Worm (Caenorhabditis elegans) whole organism, young adult: ENCODE data around the gene grl-9.

Experiments used
- B0019.2 ChIP-seq: fragments of 200-800 bp; sonication (Bioruptor generic); conservative IDR thresholded peaks from 2 replicates; pipeline ENCODE4 v1.3.6; 2022; ENCODE audit warnings: missing genetic modification reagents, missing genetic modification characterization, missing compliant biosample characterization
- B0336.3 ChIP-seq: fragments of 200-800 bp; sonication (Bioruptor generic); IDR thresholded peaks from 2 replicates; pipeline ENCODE4 v1.3.6; 2022; ENCODE audit warnings: missing genetic modification characterization, missing compliant biosample characterization
- F23B12.7 ChIP-seq: sonication (generic microtip); optimal IDR thresholded peaks from 2 replicates; lab custom pipeline; 2017; ENCODE audit warnings: missing genetic modification characterization, mild to moderate bottlenecking, missing compliant biosample characterization, antibody characterized with exemption, moderate library complexity; ENCODE audit not compliant: insufficient read depth
- F33H1.4 ChIP-seq: fragments of 200-800 bp; sonication (Bioruptor generic); IDR thresholded peaks from 2 replicates; pipeline ENCODE4 v1.3.6; 2022; ENCODE audit warnings: missing genetic modification reagents, missing genetic modification characterization, missing compliant biosample characterization
- F37B4.10 ChIP-seq: fragments of 200-800 bp; sonication (Bioruptor generic); IDR thresholded peaks from 2 replicates; pipeline ENCODE4 v1.3.6; 2022; ENCODE audit warnings: missing genetic modification characterization, missing compliant biosample characterization
- Y53G8AR.9 ChIP-seq: fragments of 200-800 bp; sonication (Bioruptor generic); conservative IDR thresholded peaks from 2 replicates; pipeline ENCODE4 v1.3.6; 2022; ENCODE audit warnings: missing genetic modification reagents, missing genetic modification characterization, missing compliant biosample characterization
- Y67H2A.10 ChIP-seq: fragments of 200-800 bp; sonication (Bioruptor generic); conservative IDR thresholded peaks from 2 replicates; pipeline ENCODE4 v1.3.6; 2022; ENCODE audit warnings: missing genetic modification reagents, missing genetic modification characterization, missing compliant biosample characterization
- Y79H2A.3 ChIP-seq: fragments of 200-800 bp; sonication (Bioruptor generic); conservative IDR thresholded peaks from 2 replicates; pipeline ENCODE4 v1.3.6; 2022; ENCODE audit warnings: missing genetic modification reagents, missing genetic modification characterization, missing compliant biosample characterization
- Y95B8A.8 ChIP-seq: fragments of 200-800 bp; sonication (Bioruptor generic); IDR thresholded peaks from 2 replicates; pipeline ENCODE4 v1.3.6; 2022; ENCODE audit warnings: missing genetic modification reagents, missing genetic modification characterization, missing compliant biosample characterization
- atf-7 ChIP-seq: sonication (generic microtip); optimal IDR thresholded peaks from 2 replicates; lab custom pipeline; 2017; ENCODE audit warnings: mild to moderate bottlenecking, missing genetic modification characterization, missing compliant biosample characterization
- attf-3 ChIP-seq: fragments of 200-800 bp; sonication (Bioruptor generic); conservative IDR thresholded peaks from 2 replicates; pipeline ENCODE4 v1.3.6; 2022; ENCODE audit warnings: missing genetic modification reagents, missing genetic modification characterization, missing compliant biosample characterization
- attf-5 ChIP-seq: fragments of 200-800 bp; sonication (Bioruptor generic); optimal IDR thresholded peaks from 2 replicates; lab custom pipeline; 2018; ENCODE audit warnings: mild to moderate bottlenecking, missing genetic modification characterization, missing compliant biosample characterization
- attf-6 ChIP-seq: fragments of 200-800 bp; sonication (Bioruptor generic); IDR thresholded peaks from 2 replicates; pipeline ENCODE4 v1.3.6; 2022; ENCODE audit warnings: missing genetic modification reagents, missing genetic modification characterization, missing compliant biosample characterization
- bed-2 ChIP-seq: fragments of 200-800 bp; sonication (Bioruptor generic); IDR thresholded peaks from 2 replicates; pipeline ENCODE4 v1.3.6; 2022; ENCODE audit warnings: missing genetic modification reagents, missing genetic modification characterization, missing compliant biosample characterization
- cebp-1 ChIP-seq, 2 experiments: fragments of 200-800 bp in 1 of 2; sonication (Bioruptor generic) in 1 of 2; sonication (generic microtip) in 1 of 2; IDR thresholded peaks in 1 of 2; optimal IDR thresholded peaks in 1 of 2; 2 replicates each; pipeline versions ENCODE4 v1.3.6 to Lab custom; 2017 to 2022; ENCODE audit warnings: missing compliant biosample characterization in 2 of 2, missing genetic modification characterization in 2 of 2, mild to moderate bottlenecking in 1 of 2, missing genetic modification reagents in 1 of 2, moderate library complexity in 1 of 2
- cebp-2 ChIP-seq: fragments of 200-800 bp; sonication (Bioruptor generic); IDR thresholded peaks from 2 replicates; pipeline ENCODE4 v1.3.6; 2022; ENCODE audit warnings: missing genetic modification characterization, missing compliant biosample characterization
- ceh-27 ChIP-seq: fragments of 200-800 bp; sonication (Bioruptor generic); optimal IDR thresholded peaks from 2 replicates; lab custom pipeline; 2018; ENCODE audit warnings: mild to moderate bottlenecking, missing genetic modification characterization, moderate library complexity, missing compliant biosample characterization
- ceh-91 ChIP-seq: fragments of 200-800 bp; sonication (Bioruptor generic); IDR thresholded peaks from 2 replicates; pipeline ENCODE4 v1.3.6; 2022; ENCODE audit warnings: missing genetic modification reagents, missing genetic modification characterization, missing compliant biosample characterization
- dpff-1 ChIP-seq: sonication (generic microtip); optimal IDR thresholded peaks from 2 replicates; lab custom pipeline; 2017; ENCODE audit warnings: mild to moderate bottlenecking, missing genetic modification characterization, missing compliant biosample characterization
- ekl-4 ChIP-seq: fragments of 200-800 bp; sonication (Bioruptor generic); IDR thresholded peaks from 2 replicates; pipeline ENCODE4 v1.3.6; 2022; ENCODE audit warnings: missing genetic modification reagents, missing genetic modification characterization, missing compliant biosample characterization
- lin-26 ChIP-seq: fragments of 200-800 bp; sonication (Bioruptor generic); IDR thresholded peaks from 2 replicates; pipeline ENCODE4 v1.3.6; 2022; ENCODE audit warnings: missing genetic modification reagents, missing genetic modification characterization, missing compliant biosample characterization
- lin-40 ChIP-seq: sonication (generic microtip); optimal IDR thresholded peaks from 2 replicates; lab custom pipeline; 2016; ENCODE audit warnings: missing genetic modification characterization, mild to moderate bottlenecking, missing compliant biosample characterization, missing genotype, missing genetic modification reagents
- lsl-1 ChIP-seq: fragments of 200-800 bp; sonication (Bioruptor generic); optimal IDR thresholded peaks from 2 replicates; lab custom pipeline; 2018; ENCODE audit warnings: mild to moderate bottlenecking, missing genetic modification characterization, moderate library complexity, missing compliant biosample characterization
- madf-10 ChIP-seq: sonication (generic microtip); optimal IDR thresholded peaks from 2 replicates; lab custom pipeline; 2016; ENCODE audit warnings: mild to moderate bottlenecking, missing genetic modification characterization, missing compliant biosample characterization
- madf-3 ChIP-seq: fragments of 200-800 bp; sonication (Bioruptor generic); IDR thresholded peaks from 2 replicates; pipeline ENCODE4 v1.3.6; 2022; ENCODE audit warnings: missing genetic modification reagents, missing genetic modification characterization, missing compliant biosample characterization
- madf-6 ChIP-seq: fragments of 200-800 bp; sonication (Bioruptor generic); IDR thresholded peaks from 2 replicates; pipeline ENCODE4 v1.3.6; 2022; ENCODE audit warnings: missing genetic modification reagents, missing genetic modification characterization, missing compliant biosample characterization
- mel-28 ChIP-seq: sonication (generic microtip); optimal IDR thresholded peaks from 2 replicates; lab custom pipeline; 2016; ENCODE audit warnings: borderline replicate concordance, mild to moderate bottlenecking, missing genetic modification characterization, missing compliant biosample characterization
- nfya-1 ChIP-seq: sonication (generic microtip); optimal IDR thresholded peaks from 2 replicates; lab custom pipeline; 2017; ENCODE audit warnings: antibody characterized with exemption, missing compliant biosample characterization, missing genetic modification characterization, borderline replicate concordance; ENCODE audit not compliant: insufficient read depth
- nhr-27 ChIP-seq: fragments of 200-800 bp; sonication (Bioruptor generic); optimal IDR thresholded peaks from 2 replicates; lab custom pipeline; 2018; ENCODE audit warnings: mild to moderate bottlenecking, missing genetic modification characterization, moderate library complexity, missing compliant biosample characterization
- nhr-80 ChIP-seq: sonication (generic microtip); optimal IDR thresholded peaks from 2 replicates; lab custom pipeline; 2016; ENCODE audit warnings: missing genetic modification characterization, missing compliant biosample characterization
- nhr-90 ChIP-seq: sonication (generic microtip); optimal IDR thresholded peaks from 2 replicates; lab custom pipeline; 2016; ENCODE audit warnings: missing genotype, mild to moderate bottlenecking, missing genetic modification characterization, missing compliant biosample characterization
- rec-8 ChIP-seq, 2 experiments: sonication (generic microtip); optimal IDR thresholded peaks; 2 replicates each; lab custom pipeline; 2016; ENCODE audit warnings: mild to moderate bottlenecking in 2 of 2, missing genetic modification characterization in 2 of 2, missing genetic modification reagents in 2 of 2, missing genotype in 2 of 2, missing biosample characterization in 1 of 2, missing compliant biosample characterization in 1 of 2, moderate library complexity in 1 of 2
- repo-1 ChIP-seq: sonication (generic microtip); optimal IDR thresholded peaks from 2 replicates; lab custom pipeline; 2017; ENCODE audit warnings: mild to moderate bottlenecking, missing genetic modification characterization, missing compliant biosample characterization
- sdz-38 ChIP-seq: sonication (generic microtip); optimal IDR thresholded peaks from 2 replicates; lab custom pipeline; 2016; ENCODE audit warnings: missing genotype, missing genetic modification characterization, missing compliant biosample characterization
- snpc-1.1 ChIP-seq: sonication (generic microtip); optimal IDR thresholded peaks from 2 replicates; lab custom pipeline; 2017; ENCODE audit warnings: missing genetic modification characterization, mild to moderate bottlenecking, missing compliant biosample characterization, antibody characterized with exemption, moderate library complexity, missing genotype, missing genetic modification reagents; ENCODE audit not compliant: insufficient read depth
- snpc-1.3 ChIP-seq: sonication (generic microtip); optimal IDR thresholded peaks from 2 replicates; lab custom pipeline; 2017; ENCODE audit warnings: missing genetic modification characterization, mild to moderate bottlenecking, missing compliant biosample characterization, antibody characterized with exemption, moderate library complexity, missing genotype, missing genetic modification reagents; ENCODE audit not compliant: insufficient read depth
- somi-1 ChIP-seq: fragments of 200-800 bp; sonication (Bioruptor generic); optimal IDR thresholded peaks from 2 replicates; lab custom pipeline; 2018; ENCODE audit warnings: mild to moderate bottlenecking, missing genetic modification characterization, missing compliant biosample characterization
- tbp1 ChIP-seq: fragments of 200-800 bp; sonication (Bioruptor generic); optimal IDR thresholded peaks from 2 replicates; lab custom pipeline; 2018; ENCODE audit warnings: mild to moderate bottlenecking, missing genetic modification characterization, missing compliant biosample characterization
- tlf-1 ChIP-seq: fragments of 200-800 bp; sonication (Bioruptor generic); optimal IDR thresholded peaks from 2 replicates; lab custom pipeline; 2018; ENCODE audit warnings: mild to moderate bottlenecking, missing genetic modification characterization, missing compliant biosample characterization
- xnd-1 ChIP-seq: sonication (generic microtip); optimal IDR thresholded peaks from 2 replicates; lab custom pipeline; 2016; ENCODE audit warnings: missing genotype, missing genetic modification reagents, missing genetic modification characterization, missing compliant biosample characterization
- ztf-18 ChIP-seq: sonication (generic microtip); optimal IDR thresholded peaks from 2 replicates; lab custom pipeline; 2016; ENCODE audit warnings: missing genotype, mild to moderate bottlenecking, missing genetic modification characterization, missing compliant biosample characterization
- ztf-26 ChIP-seq: sonication (generic microtip); optimal IDR thresholded peaks from 2 replicates; lab custom pipeline; 2017; ENCODE audit warnings: missing genetic modification characterization, missing compliant biosample characterization
- ztf-6 ChIP-seq: fragments of 200-800 bp; sonication (Bioruptor generic); IDR thresholded peaks from 2 replicates; pipeline ENCODE4 v1.3.6; 2022; ENCODE audit warnings: missing genetic modification reagents, missing genetic modification characterization, missing compliant biosample characterization

grl-9 gene

ce11 chrV:6706771-6707170, 24.7 kb downstream of the grl-9 start, which contains the start of gene W02F12.4:
TSS of gene W02F12.4 (minus strand) at chrV:6706934.
- no peak for TF ChIP-seq Y79H2A.3 (GFP tag; lab: Robert Waterston, UW)
- TF ChIP-seq dpff-1 (tag; lab: Kevin White, UChicago): no peak
- peak; percentile 33 for TF ChIP-seq ztf-26 (tag; lab: Kevin White, UChicago)
- TF ChIP-seq cebp-1 (GFP tag; IDR thresholded peaks at IDR 0.05; lab: Robert Waterston, UW): no peak
- TF ChIP-seq cebp-1 (tag; optimal IDR thresholded peaks at IDR 0.05; lab: Kevin White, UChicago): peak; percentile 38
- TF ChIP-seq somi-1: no peak
- TF ChIP-seq Y53G8AR.9 (GFP tag; lab: Robert Waterston, UW): peak; percentile 56; the same call in 1 of the 2 replicates
- TF ChIP-seq tbp1 (GFP tag; lab: Kevin White, UChicago): peak; percentile 20
- peak; percentile 90 for TF ChIP-seq atf-7
- peak; percentile 69 for TF ChIP-seq nhr-80 (tag; lab: Kevin White, UChicago)
- peak; percentile 34 for TF ChIP-seq lin-40 (tag; lab: Kevin White, UChicago)
- TF ChIP-seq, all 124 proteins: peak for 7

ce11 chrV:6705367-6705766, 26.1 kb downstream of the grl-9 start:
- TF ChIP-seq bed-2 (no peak), ceh-91 (0 out of 2 replicates have a peak, but pooled peaks have one; percentile 33), lsl-1 (GFP tag; lab: Kevin White, UChicago) (peak; percentile 15)

ce11 chrV:6704482-6704881, 27.0 kb downstream of the grl-9 start:
- no peak for TF ChIP-seq tlf-1 (GFP tag; lab: Kevin White, UChicago)
- no peak for TF ChIP-seq B0019.2 (GFP tag; lab: Robert Waterston, UW)
- no peak for TF ChIP-seq ceh-91
- TF ChIP-seq F33H1.4 (GFP tag; lab: Robert Waterston, UW): no peak
- no peak for TF ChIP-seq atf-7
- TF ChIP-seq bed-2: no peak
- TF ChIP-seq repo-1 (tag; lab: Kevin White, UChicago): no peak
- no peak for TF ChIP-seq attf-5 (GFP tag; lab: Kevin White, UChicago)
- TF ChIP-seq ztf-26 (tag; lab: Kevin White, UChicago): no peak
- TF ChIP-seq rec-8 (tag; optimal IDR thresholded peaks at IDR 0.05; lab: Kevin White, UChicago): no peak
- no peak for TF ChIP-seq ekl-4 (GFP tag; lab: Robert Waterston, UW)
- TF ChIP-seq xnd-1: peak; percentile 25
- TF ChIP-seq B0336.3: peak; percentile 58; the same call in 1 of the 2 replicates
- no peak for TF ChIP-seq nhr-90 (tag; lab: Kevin White, UChicago)
- no peak for TF ChIP-seq nfya-1
- TF ChIP-seq F23B12.7 (tag; lab: Kevin White, UChicago): no peak
- TF ChIP-seq F37B4.10 (GFP tag; lab: Robert Waterston, UW): no peak
- TF ChIP-seq Y67H2A.10 (GFP tag; lab: Robert Waterston, UW): no peak
- no peak for TF ChIP-seq madf-3 (GFP tag; lab: Robert Waterston, UW)
- TF ChIP-seq snpc-1.3: no peak
- TF ChIP-seq lin-26: peak; percentile 28; the same call in 1 of the 2 replicates
- no peak for TF ChIP-seq snpc-1.1 (tag; lab: Kevin White, UChicago)
- TF ChIP-seq attf-3 (GFP tag; lab: Robert Waterston, UW): no peak
- TF ChIP-seq Y79H2A.3 (GFP tag; lab: Robert Waterston, UW): no peak
- TF ChIP-seq nhr-27 (tag; lab: Kevin White, UChicago): no peak
- TF ChIP-seq cebp-2 (GFP tag; lab: Robert Waterston, UW): no peak
- no peak for TF ChIP-seq madf-10 (tag; lab: Kevin White, UChicago)
- no peak for TF ChIP-seq ceh-27 (GFP tag; lab: Kevin White, UChicago)
- TF ChIP-seq Y95B8A.8 (GFP tag; lab: Robert Waterston, UW): 0 out of 2 replicates have a peak, but pooled peaks have one; percentile 7
- TF ChIP-seq mel-28 (tag; lab: Kevin White, UChicago): no peak
- TF ChIP-seq sdz-38 (tag; lab: Kevin White, UChicago): no peak
- TF ChIP-seq madf-6 (GFP tag; lab: Robert Waterston, UW): peak; percentile 55; the same call in 1 of the 2 replicates
- no peak for TF ChIP-seq attf-6 (GFP tag; lab: Robert Waterston, UW)
- TF ChIP-seq ztf-6: no peak
- no peak for TF ChIP-seq ztf-18 (tag; lab: Kevin White, UChicago)
